Worm (Caenorhabditis elegans) whole organism, young adult: Measurements from ENCODE around the gene nas-28.
A peak's percentile ranks its signal among the peaks of the same experiment; 100 is the strongest.

Experiments
- B0019.2 ChIP-seq: fragments of 200-800 bp; sonication (Bioruptor generic); conservative IDR thresholded peaks from 2 replicates; pipeline ENCODE4 v1.3.6; 2022; ENCODE audit warnings: missing genetic modification reagents, missing genetic modification characterization, missing compliant biosample characterization
- B0336.3 ChIP-seq: fragments of 200-800 bp; sonication (Bioruptor generic); IDR thresholded peaks from 2 replicates; pipeline ENCODE4 v1.3.6; 2022; ENCODE audit warnings: missing genetic modification characterization, missing compliant biosample characterization
- C17E4.6 ChIP-seq: fragments of 200-800 bp; sonication (Bioruptor generic); IDR thresholded peaks from 2 replicates; pipeline ENCODE4 v1.3.6; 2022; ENCODE audit warnings: missing genetic modification reagents, missing genetic modification characterization, missing compliant biosample characterization
- F23B12.7 ChIP-seq: sonication (generic microtip); optimal IDR thresholded peaks from 2 replicates; lab custom pipeline; 2017; ENCODE audit warnings: missing genetic modification characterization, mild to moderate bottlenecking, missing compliant biosample characterization, antibody characterized with exemption, moderate library complexity; ENCODE audit not compliant: insufficient read depth
- F33H1.4 ChIP-seq: fragments of 200-800 bp; sonication (Bioruptor generic); IDR thresholded peaks from 2 replicates; pipeline ENCODE4 v1.3.6; 2022; ENCODE audit warnings: missing genetic modification reagents, missing genetic modification characterization, missing compliant biosample characterization
- F52B5.7 ChIP-seq: sonication (generic microtip); optimal IDR thresholded peaks from 2 replicates; lab custom pipeline; 2016; ENCODE audit warnings: mild to moderate bottlenecking, missing genetic modification characterization, missing compliant biosample characterization
- K12H6.12 ChIP-seq: fragments of 200-800 bp; sonication (Bioruptor generic); optimal IDR thresholded peaks from 2 replicates; lab custom pipeline; 2018; ENCODE audit warnings: mild to moderate bottlenecking, missing genetic modification characterization, missing compliant biosample characterization
- Y53G8AR.9 ChIP-seq: fragments of 200-800 bp; sonication (Bioruptor generic); conservative IDR thresholded peaks from 2 replicates; pipeline ENCODE4 v1.3.6; 2022; ENCODE audit warnings: missing genetic modification reagents, missing genetic modification characterization, missing compliant biosample characterization
- Y67H2A.10 ChIP-seq: fragments of 200-800 bp; sonication (Bioruptor generic); conservative IDR thresholded peaks from 2 replicates; pipeline ENCODE4 v1.3.6; 2022; ENCODE audit warnings: missing genetic modification reagents, missing genetic modification characterization, missing compliant biosample characterization
- athp-1 ChIP-seq: sonication (generic microtip); optimal IDR thresholded peaks from 2 replicates; lab custom pipeline; 2017; ENCODE audit warnings: mild to moderate bottlenecking, missing genetic modification characterization, missing compliant biosample characterization
- attf-3 ChIP-seq: fragments of 200-800 bp; sonication (Bioruptor generic); conservative IDR thresholded peaks from 2 replicates; pipeline ENCODE4 v1.3.6; 2022; ENCODE audit warnings: missing genetic modification reagents, missing genetic modification characterization, missing compliant biosample characterization
- attf-5 ChIP-seq: fragments of 200-800 bp; sonication (Bioruptor generic); optimal IDR thresholded peaks from 2 replicates; lab custom pipeline; 2018; ENCODE audit warnings: mild to moderate bottlenecking, missing genetic modification characterization, missing compliant biosample characterization
- ceh-58 ChIP-seq: fragments of 200-800 bp; sonication (Bioruptor generic); IDR thresholded peaks from 2 replicates; pipeline ENCODE4 v1.3.6; 2022; ENCODE audit warnings: missing genetic modification characterization, missing compliant biosample characterization
- ceh-91 ChIP-seq: fragments of 200-800 bp; sonication (Bioruptor generic); IDR thresholded peaks from 2 replicates; pipeline ENCODE4 v1.3.6; 2022; ENCODE audit warnings: missing genetic modification reagents, missing genetic modification characterization, missing compliant biosample characterization
- dpl-1 ChIP-seq: fragments of 150-350 bp; optimal IDR thresholded peaks from 2 replicates; lab custom pipeline; 2014; ENCODE audit warnings: missing biosample characterization, missing genetic modification reagents, missing genetic modification characterization
- efl-1 ChIP-seq: fragments of 150-350 bp; optimal IDR thresholded peaks from 2 replicates; lab custom pipeline; 2014; ENCODE audit warnings: missing biosample characterization, missing genetic modification reagents, missing genetic modification characterization
- egl-18 ChIP-seq: fragments of 200-800 bp; sonication (Bioruptor generic); IDR thresholded peaks from 2 replicates; pipeline ENCODE4 v1.3.6; 2022; ENCODE audit warnings: missing genetic modification reagents, missing genetic modification characterization, missing compliant biosample characterization
- egl-44 ChIP-seq: fragments of 200-800 bp; sonication (Bioruptor generic); IDR thresholded peaks from 2 replicates; pipeline ENCODE4 v1.3.6; 2022; ENCODE audit warnings: missing genetic modification reagents, missing genetic modification characterization, missing compliant biosample characterization
- ekl-4 ChIP-seq: fragments of 200-800 bp; sonication (Bioruptor generic); IDR thresholded peaks from 2 replicates; pipeline ENCODE4 v1.3.6; 2022; ENCODE audit warnings: missing genetic modification reagents, missing genetic modification characterization, missing compliant biosample characterization
- him-1 ChIP-seq: sonication (generic microtip); optimal IDR thresholded peaks from 2 replicates; lab custom pipeline; 2016; ENCODE audit warnings: missing genotype, missing genetic modification reagents, missing genetic modification characterization, missing compliant biosample characterization
- hmg-1.2 ChIP-seq: fragments of 200-800 bp; sonication (Bioruptor generic); IDR thresholded peaks from 2 replicates; pipeline ENCODE4 v1.3.6; 2022; ENCODE audit warnings: missing genetic modification reagents, missing genetic modification characterization, missing compliant biosample characterization
- let-607 ChIP-seq, 2 experiments: fragments of 200-800 bp in 1 of 2; sonication (Bioruptor generic) in 1 of 2; sonication (generic microtip) in 1 of 2; optimal IDR thresholded peaks; 2 replicates each; lab custom pipeline; 2016 to 2018; ENCODE audit warnings: mild to moderate bottlenecking in 2 of 2, missing compliant biosample characterization in 2 of 2, missing genetic modification characterization in 2 of 2, moderate library complexity in 2 of 2, missing genotype in 1 of 2
- lin-35 ChIP-seq, 3 experiments: fragments of 150-350 bp in 2 of 3; sonication (generic microtip) in 1 of 3; optimal IDR thresholded peaks; 2 replicates each; lab custom pipeline; 2014 to 2018; ENCODE audit warnings: missing biosample characterization in 3 of 3, missing genetic modification characterization in 3 of 3, missing genetic modification reagents in 3 of 3
- lin-40 ChIP-seq: sonication (generic microtip); optimal IDR thresholded peaks from 2 replicates; lab custom pipeline; 2016; ENCODE audit warnings: missing genetic modification characterization, mild to moderate bottlenecking, missing compliant biosample characterization, missing genotype, missing genetic modification reagents
- lin-54 ChIP-seq: fragments of 200-800 bp; sonication (Bioruptor generic); optimal IDR thresholded peaks from 2 replicates; lab custom pipeline; 2018; ENCODE audit warnings: mild to moderate bottlenecking, missing genetic modification characterization, missing compliant biosample characterization
- lsy-27 ChIP-seq: sonication (generic microtip); optimal IDR thresholded peaks from 2 replicates; lab custom pipeline; 2017; ENCODE audit warnings: missing genetic modification characterization, mild to moderate bottlenecking, missing compliant biosample characterization, antibody characterized with exemption, missing genotype, borderline replicate concordance; ENCODE audit not compliant: insufficient read depth
- madf-6 ChIP-seq: fragments of 200-800 bp; sonication (Bioruptor generic); IDR thresholded peaks from 2 replicates; pipeline ENCODE4 v1.3.6; 2022; ENCODE audit warnings: missing genetic modification reagents, missing genetic modification characterization, missing compliant biosample characterization
- mcd-1 ChIP-seq: fragments of 200-800 bp; sonication (Bioruptor generic); IDR thresholded peaks from 2 replicates; pipeline ENCODE4 v1.3.6; 2022; ENCODE audit warnings: missing genetic modification reagents, missing genetic modification characterization, missing compliant biosample characterization
- nfya-2 ChIP-seq: fragments of 200-800 bp; sonication (Bioruptor generic); IDR thresholded peaks from 2 replicates; pipeline ENCODE4 v1.3.6; 2022; ENCODE audit warnings: missing genetic modification reagents, missing genetic modification characterization, missing compliant biosample characterization
- nfyb-1 ChIP-seq: fragments of 200-800 bp; sonication (Bioruptor generic); IDR thresholded peaks from 2 replicates; pipeline ENCODE4 v1.3.6; 2022; ENCODE audit warnings: missing genetic modification reagents, missing genetic modification characterization, missing compliant biosample characterization
- nhr-80 ChIP-seq: sonication (generic microtip); optimal IDR thresholded peaks from 2 replicates; lab custom pipeline; 2016; ENCODE audit warnings: missing genetic modification characterization, missing compliant biosample characterization
- pbrm-1 ChIP-seq: fragments of 200-800 bp; sonication (Bioruptor generic); IDR thresholded peaks from 2 replicates; pipeline ENCODE4 v1.3.6; 2022; ENCODE audit warnings: missing genetic modification reagents, missing genetic modification characterization, missing compliant biosample characterization
- rec-8 ChIP-seq, 2 experiments: sonication (generic microtip); optimal IDR thresholded peaks; 2 replicates each; lab custom pipeline; 2016; ENCODE audit warnings: mild to moderate bottlenecking in 2 of 2, missing genetic modification characterization in 2 of 2, missing genetic modification reagents in 2 of 2, missing genotype in 2 of 2, missing biosample characterization in 1 of 2, missing compliant biosample characterization in 1 of 2, moderate library complexity in 1 of 2
- rpc-1 ChIP-seq, 2 experiments: fragments of 150-350 bp in 1 of 2; sonication (generic microtip) in 1 of 2; optimal IDR thresholded peaks; 2 replicates each; lab custom pipeline; 2014 to 2018; ENCODE audit warnings: missing biosample characterization in 1 of 2, missing genetic modification characterization in 1 of 2, missing genetic modification reagents in 1 of 2, missing genotype in 1 of 2
- sea-2 ChIP-seq: fragments of 200-800 bp; sonication (Bioruptor generic); IDR thresholded peaks from 2 replicates; pipeline ENCODE4 v1.3.6; 2022; ENCODE audit warnings: missing genetic modification characterization, missing compliant biosample characterization
- snpc-3.4 ChIP-seq: sonication (generic microtip); optimal IDR thresholded peaks from 2 replicates; lab custom pipeline; 2017; ENCODE audit warnings: missing genetic modification characterization, mild to moderate bottlenecking, missing compliant biosample characterization, antibody characterized with exemption, moderate library complexity, missing genotype, missing genetic modification reagents
- sptf-2 ChIP-seq: fragments of 200-800 bp; sonication (Bioruptor generic); optimal IDR thresholded peaks from 2 replicates; lab custom pipeline; 2018; ENCODE audit warnings: mild to moderate bottlenecking, missing genetic modification characterization, missing compliant biosample characterization
- tbp1 ChIP-seq: fragments of 200-800 bp; sonication (Bioruptor generic); optimal IDR thresholded peaks from 2 replicates; lab custom pipeline; 2018; ENCODE audit warnings: mild to moderate bottlenecking, missing genetic modification characterization, missing compliant biosample characterization
- tlf-1 ChIP-seq: fragments of 200-800 bp; sonication (Bioruptor generic); optimal IDR thresholded peaks from 2 replicates; lab custom pipeline; 2018; ENCODE audit warnings: mild to moderate bottlenecking, missing genetic modification characterization, missing compliant biosample characterization
- unc-130 ChIP-seq: sonication (generic microtip); optimal IDR thresholded peaks from 2 replicates; lab custom pipeline; 2016; ENCODE audit warnings: missing genetic modification reagents, missing genetic modification characterization, missing compliant biosample characterization
- xnd-1 ChIP-seq: sonication (generic microtip); optimal IDR thresholded peaks from 2 replicates; lab custom pipeline; 2016; ENCODE audit warnings: missing genotype, missing genetic modification reagents, missing genetic modification characterization, missing compliant biosample characterization
- zfh-2 ChIP-seq: fragments of 200-800 bp; sonication (Bioruptor generic); conservative IDR thresholded peaks from 2 replicates; pipeline ENCODE4 v1.3.6; 2022; ENCODE audit warnings: missing genetic modification reagents, missing genetic modification characterization, missing compliant biosample characterization
- zim-3 ChIP-seq: sonication (generic microtip); optimal IDR thresholded peaks from 2 replicates; lab custom pipeline; 2017; ENCODE audit warnings: mild to moderate bottlenecking, missing genetic modification characterization, moderate library complexity, missing compliant biosample characterization
- ztf-18 ChIP-seq: sonication (generic microtip); optimal IDR thresholded peaks from 2 replicates; lab custom pipeline; 2016; ENCODE audit warnings: missing genotype, mild to moderate bottlenecking, missing genetic modification characterization, missing compliant biosample characterization
- ztf-26 ChIP-seq: sonication (generic microtip); optimal IDR thresholded peaks from 2 replicates; lab custom pipeline; 2017; ENCODE audit warnings: missing genetic modification characterization, missing compliant biosample characterization

The nas-28 gene

DNA sequence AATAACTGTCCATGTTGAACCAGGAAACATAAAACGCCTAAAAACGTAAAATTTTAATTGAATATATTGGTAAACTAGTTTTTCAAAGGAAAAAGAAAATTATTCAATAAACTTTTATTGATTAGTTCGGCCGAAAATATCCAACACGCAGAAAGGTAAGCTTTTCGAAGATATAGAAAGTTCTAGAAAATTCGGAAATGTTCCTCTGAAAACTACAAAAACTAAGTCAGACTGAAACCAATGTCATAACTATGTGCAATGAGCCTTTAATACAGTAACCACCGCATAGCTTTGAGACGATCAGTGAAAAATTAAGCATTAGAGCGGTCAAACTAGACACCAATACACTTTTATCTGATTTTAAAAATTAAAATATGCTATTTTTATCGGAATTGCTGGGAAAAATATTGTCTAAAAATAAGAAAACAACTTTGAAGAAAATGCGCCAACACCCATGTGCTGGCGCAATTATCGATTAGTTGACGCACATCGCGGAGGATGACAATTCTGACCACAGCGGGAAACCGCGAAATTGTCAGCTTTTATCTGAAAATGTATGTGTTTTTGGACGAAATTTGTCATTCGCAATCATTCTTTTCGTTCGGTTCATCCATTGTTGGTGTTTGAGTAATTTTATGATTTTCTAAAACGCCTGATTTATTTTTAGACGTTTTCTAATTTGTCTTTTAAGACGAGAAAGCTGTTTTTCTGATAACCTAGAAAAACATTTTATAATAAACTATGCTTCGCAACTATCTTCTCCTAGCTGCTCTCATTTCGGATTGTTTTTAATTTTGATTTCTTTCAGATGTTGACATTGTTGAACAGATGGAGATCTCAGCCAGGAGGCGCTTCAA, 15.6 kb upstream of the nas-28 start, which contains the start of the genes C23G10.7 and rpn-2:
Gene C23G10.7 (minus strand): TSS at position 37 of the 857 bp plus-strand sequence.
Gene rpn-2 (plus strand): TSS at position 807 of the 857 bp plus-strand sequence.
- TF ChIP-seq efl-1 (GFP tag; lab: Kevin White, UChicago) (peak; percentile 88), K12H6.12 (tag; lab: Kevin White, UChicago) (peak; percentile 28), let-607 (tag; optimal IDR thresholded peaks at IDR 0.05; lab: Kevin White, UChicago) (peak in 1 of 2 experiments; percentile 48), B0336.3 (GFP tag; lab: Robert Waterston, UW) (peak; percentile 83; the same call in 1 of the 2 replicates), egl-44 (GFP tag; lab: Robert Waterston, UW) (no peak), sea-2 (GFP tag; lab: Robert Waterston, UW) (no peak), pbrm-1 (GFP tag; lab: Robert Waterston, UW) (0 out of 2 replicates have a peak, but pooled peaks have one; percentile 46), rpc-1 (optimal IDR thresholded peaks at IDR 0.05; lab: Kevin White, UChicago) (peak; percentile 30), rpc-1 (tag; optimal IDR thresholded peaks at IDR 0.05; lab: Kevin White, UChicago) (no peak), egl-18 (GFP tag; lab: Robert Waterston, UW) (no peak), ceh-58 (GFP tag; lab: Robert Waterston, UW) (no peak), xnd-1 (tag; lab: Kevin White, UChicago) (peak; percentile 87), nfya-2 (GFP tag; lab: Robert Waterston, UW) (no peak), ztf-18 (tag; lab: Kevin White, UChicago) (peak; percentile 97), nhr-80 (tag; lab: Kevin White, UChicago) (peak; percentile 22), lin-54 (GFP tag; lab: Kevin White, UChicago) (peak; percentile 77), lin-35 (GFP tag; optimal IDR thresholded peaks at IDR 0.05; lab: Kevin White, UChicago) (peak in 1 of 3 experiments; percentile 80), lin-40 (peak; percentile 64), Y53G8AR.9 (peak; percentile 69; the same call in 1 of the 2 replicates), attf-5 (peak; percentile 53), Y67H2A.10 (no peak), ceh-91 (GFP tag; lab: Robert Waterston, UW) (peak; percentile 60), hmg-1.2 (GFP tag; lab: Robert Waterston, UW) (peak; percentile 42; the same call in 1 of the 2 replicates), madf-6 (GFP tag; lab: Robert Waterston, UW) (peak; percentile 88), tlf-1 (GFP tag; lab: Kevin White, UChicago) (peak; percentile 87), ztf-26 (tag; lab: Kevin White, UChicago) (no peak), athp-1 (tag; lab: Kevin White, UChicago) (peak; percentile 41), rec-8 (tag; optimal IDR thresholded peaks at IDR 0.05; lab: Kevin White, UChicago) (no peak), B0019.2 (GFP tag; lab: Robert Waterston, UW) (0 out of 2 replicates have a peak, but pooled peaks have one; percentile 29), sptf-2 (GFP tag; lab: Kevin White, UChicago) (no peak), dpl-1 (GFP tag; lab: Kevin White, UChicago) (peak; percentile 62), C17E4.6 (GFP tag; lab: Robert Waterston, UW) (no peak), attf-3 (peak; percentile 47; the same call in 1 of the 2 replicates), F23B12.7 (peak; percentile 46), F33H1.4 (peak; percentile 75), tbp1 (GFP tag; lab: Kevin White, UChicago) (peak; percentile 42), him-1 (tag; lab: Kevin White, UChicago) (peak; percentile 46), zim-3 (tag; lab: Kevin White, UChicago) (no peak), unc-130 (GFP tag; lab: Kevin White, UChicago) (peak; percentile 64), nfyb-1 (GFP tag; lab: Robert Waterston, UW) (no peak), mcd-1 (GFP tag; lab: Robert Waterston, UW) (peak; percentile 72), F52B5.7 (tag; lab: Kevin White, UChicago) (no peak), zfh-2 (GFP tag; lab: Robert Waterston, UW) (no peak), ekl-4 (GFP tag; lab: Robert Waterston, UW) (peak; percentile 29; the same call in 1 of the 2 replicates), snpc-3.4 (peak; percentile 53), lsy-27 (tag; lab: Kevin White, UChicago) (no peak)
